Worm (Caenorhabditis elegans): ENCODE results near the gene F46B3.15.

- no peak for TF ChIP-seq aly-2 (tag; optimal IDR thresholded peaks at IDR 0.05)
- no peak for TF ChIP-seq pqm-1 (tag; optimal IDR thresholded peaks at IDR 0.05)
- TF ChIP-seq mdl-1 (tag; optimal IDR thresholded peaks at IDR 0.05), result no peak
- TF ChIP-seq F26F4.8 (GFP tag; conservative IDR thresholded peaks at IDR 0.05), result no peak
- no peak for TF ChIP-seq lin-15B (tag; optimal IDR thresholded peaks at IDR 0.05)
- no peak for TF ChIP-seq snpc-4 (tag; optimal IDR thresholded peaks at IDR 0.05)
- TF ChIP-seq zag-1 (tag; optimal IDR thresholded peaks at IDR 0.05), result no peak
- no peak for TF ChIP-seq fkh-10 (GFP tag; optimal IDR thresholded peaks at IDR 0.05)
- TF ChIP-seq ama-1 (optimal IDR thresholded peaks at IDR 0.05), result no peak
- no peak for TF ChIP-seq spr-3 (GFP tag; optimal IDR thresholded peaks at IDR 0.05)
Measured at ce11 chrV:20600704-20601103, 32.8 kb downstream of the F46B3.15 start.
